Worm (Caenorhabditis elegans): ENCODE results near the gene C46C2.3.

The C46C2.3 gene

DNA sequence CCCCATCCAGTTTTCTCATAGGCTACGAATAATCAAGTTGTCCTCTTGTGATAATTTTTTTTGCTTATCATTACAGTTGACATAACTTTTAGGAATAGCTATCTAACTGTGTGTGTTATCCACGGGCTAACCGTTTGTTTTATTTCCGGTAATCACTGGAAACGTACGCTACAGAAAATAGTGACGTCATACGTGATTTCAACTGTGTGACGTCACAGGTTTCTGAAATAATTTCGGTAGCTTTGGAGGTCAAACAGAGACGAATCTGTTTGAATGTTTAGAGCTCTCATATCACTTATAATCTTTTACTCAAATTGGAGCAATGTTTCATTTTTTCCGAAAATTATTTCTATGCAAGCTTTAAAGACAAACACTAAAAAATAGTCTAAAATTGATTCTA is 31.9 kb downstream of the C46C2.3 start:
- no peak for TF ChIP-seq F16B12.6 (tag; optimal IDR thresholded peaks at IDR 0.05)
- TF ChIP-seq unc-86 (tag; optimal IDR thresholded peaks at IDR 0.05), result no peak
- no peak for TF ChIP-seq nhr-19 (GFP tag; conservative IDR thresholded peaks at IDR 0.05)
- TF ChIP-seq rnt-1 (tag; optimal IDR thresholded peaks at IDR 0.05), result no peak
- TF ChIP-seq aha-1 (tag; optimal IDR thresholded peaks at IDR 0.05), result no peak
- TF ChIP-seq tbx-2 (tag; optimal IDR thresholded peaks at IDR 0.05), result no peak
- no peak for TF ChIP-seq snpc-4 (tag; optimal IDR thresholded peaks at IDR 0.05)
- no peak for TF ChIP-seq ces-1 (GFP tag; optimal IDR thresholded peaks at IDR 0.05)
- TF ChIP-seq unc-130 (tag; optimal IDR thresholded peaks at IDR 0.05), result no peak
- no peak for TF ChIP-seq tlp-1 (tag; optimal IDR thresholded peaks at IDR 0.05)
- no peak for TF ChIP-seq lin-39 (tag; optimal IDR thresholded peaks at IDR 0.05)
- no peak for TF ChIP-seq pax-3 (tag; optimal IDR thresholded peaks at IDR 0.05)
- no peak for TF ChIP-seq ceh-88 (GFP tag; IDR thresholded peaks at IDR 0.05)
- no peak for TF ChIP-seq vab-15 (tag; optimal IDR thresholded peaks at IDR 0.05)
- TF ChIP-seq egl-13 (tag; optimal IDR thresholded peaks at IDR 0.05), result no peak
- TF ChIP-seq blmp-1 (tag; optimal IDR thresholded peaks at IDR 0.05), result no peak

DNA sequence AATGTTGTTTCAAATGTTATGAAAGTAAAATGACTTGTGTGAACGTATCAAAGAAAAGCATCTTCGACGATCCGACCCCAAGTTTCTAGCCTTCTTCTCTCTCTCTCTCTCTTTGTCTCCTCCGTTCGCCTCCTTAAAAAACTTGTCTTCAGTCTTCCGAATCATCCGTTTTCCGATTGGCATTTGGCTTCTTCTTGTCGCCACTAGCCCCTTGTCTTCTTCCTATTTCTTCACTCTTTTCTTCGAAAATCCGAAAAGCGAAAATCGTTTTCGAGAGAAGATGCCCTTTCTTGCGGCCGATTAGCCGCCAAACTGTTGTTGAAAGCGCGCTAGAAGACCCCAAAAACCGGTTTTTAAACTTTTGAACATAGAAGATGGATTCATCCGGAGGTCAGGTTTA is 33.6 kb downstream of the C46C2.3 start:
- TF ChIP-seq ceh-88 (GFP tag; IDR thresholded peaks at IDR 0.05), result no peak
- TF ChIP-seq nhr-90 (tag; optimal IDR thresholded peaks at IDR 0.05; ENCODE audit: poor library complexity), result no peak
- no peak for TF ChIP-seq tbx-2 (tag; optimal IDR thresholded peaks at IDR 0.05)
- no peak for TF ChIP-seq lin-39 (tag; optimal IDR thresholded peaks at IDR 0.05)
- TF ChIP-seq ama-1 (optimal IDR thresholded peaks at IDR 0.05), result peak; percentile 11
- TF ChIP-seq blmp-1 (tag; optimal IDR thresholded peaks at IDR 0.05), result peak; percentile 93
- TF ChIP-seq pag-3 (tag; optimal IDR thresholded peaks at IDR 0.05; ENCODE audit: borderline replicate concordance, insufficient read depth), result no peak
- no peak for TF ChIP-seq egl-27 (tag; optimal IDR thresholded peaks at IDR 0.05)
- TF ChIP-seq fkh-4 (tag; optimal IDR thresholded peaks at IDR 0.05; ENCODE audit: borderline replicate concordance), result no peak

DNA sequence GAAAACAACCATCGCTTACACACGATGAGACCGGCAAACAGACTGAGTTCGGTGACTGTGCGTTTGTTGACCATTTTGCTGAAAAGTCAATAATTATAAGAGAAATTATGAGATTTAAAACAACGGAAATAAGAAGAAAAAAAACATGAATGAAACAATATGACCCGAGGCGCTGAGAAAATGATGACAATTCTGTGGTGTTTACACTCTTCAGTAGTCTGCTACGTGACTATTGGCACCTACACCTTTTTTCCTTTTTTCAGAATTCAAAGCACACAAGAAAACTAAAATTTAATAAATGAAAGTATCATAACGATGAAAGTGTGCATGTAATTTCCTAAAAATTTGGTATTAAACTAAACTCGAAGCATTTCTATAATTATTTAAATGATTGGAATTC is 34.8 kb downstream of the C46C2.3 start, which contains the start of gene Y11D7A.10:
Gene Y11D7A.10 (minus strand): TSS at position 82 of the 400 bp plus-strand sequence.
- TF ChIP-seq blmp-1 (tag; optimal IDR thresholded peaks at IDR 0.05) (no peak), fkh-10 (GFP tag; optimal IDR thresholded peaks at IDR 0.05) (no peak), skn-1 (tag; optimal IDR thresholded peaks at IDR 0.05) (peak; percentile 60), unc-130 (tag; optimal IDR thresholded peaks at IDR 0.05) (no peak), zip-4 (GFP tag; optimal IDR thresholded peaks at IDR 0.05) (no peak), C04F5.9 (tag; optimal IDR thresholded peaks at IDR 0.05) (no peak), fkh-8 (tag; optimal IDR thresholded peaks at IDR 0.05) (no peak), xbp-1 (tag; optimal IDR thresholded peaks at IDR 0.05) (no peak), efl-1 (optimal IDR thresholded peaks at IDR 0.05) (no peak), efl-1 (GFP tag; optimal IDR thresholded peaks at IDR 0.05 in 1 of 2) (no peak), snpc-4 (tag; optimal IDR thresholded peaks at IDR 0.05) (no peak), unc-86 (tag; optimal IDR thresholded peaks at IDR 0.05) (no peak), lin-35 (GFP tag; optimal IDR thresholded peaks at IDR 0.05) (peak in 1 of 2 experiments; percentile 2), sox-4 (tag; optimal IDR thresholded peaks at IDR 0.05) (no peak)

DNA sequence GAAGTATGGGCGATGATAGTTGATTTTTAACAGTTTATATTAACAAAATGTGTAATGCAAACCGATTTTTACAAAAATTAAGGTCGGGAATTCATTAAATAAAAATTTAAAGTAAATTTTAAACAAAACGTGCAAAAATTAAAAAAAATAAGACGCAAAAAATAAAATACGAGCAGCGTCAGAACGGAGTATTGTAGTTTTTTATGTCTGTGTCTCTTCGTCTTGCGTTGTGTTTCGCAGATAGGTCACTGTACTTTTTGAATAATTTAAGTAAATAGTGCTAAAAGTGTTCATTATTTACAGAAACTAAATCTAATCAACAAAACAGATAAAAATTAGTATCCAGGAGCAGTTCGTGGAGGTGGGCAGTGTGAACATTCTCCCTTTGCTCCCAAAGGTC is 35.4 kb downstream of the C46C2.3 start:
- no peak for TF ChIP-seq unc-30 (tag; optimal IDR thresholded peaks at IDR 0.05)
- peak; percentile 38 for TF ChIP-seq blmp-1 (tag; optimal IDR thresholded peaks at IDR 0.05)
- peak; percentile 63 for TF ChIP-seq nhr-71 (tag; optimal IDR thresholded peaks at IDR 0.05)
- no peak for TF ChIP-seq sup-37 (GFP tag; optimal IDR thresholded peaks at IDR 0.05)
- no peak for TF ChIP-seq nhr-84 (tag; optimal IDR thresholded peaks at IDR 0.05)
- TF ChIP-seq lsy-2 (tag; optimal IDR thresholded peaks at IDR 0.05), result peak; percentile 60 to 71
- TF ChIP-seq nhr-47 (tag; optimal IDR thresholded peaks at IDR 0.05), result peak; percentile 37
- peak; percentile 47 to 62 for TF ChIP-seq efl-1 (optimal IDR thresholded peaks at IDR 0.05)
- peak; percentile 54 to 90 for TF ChIP-seq efl-1 (GFP tag; optimal IDR thresholded peaks at IDR 0.05 in 1 of 2)
- no peak for TF ChIP-seq lin-39 (tag; optimal IDR thresholded peaks at IDR 0.05)
- peak in 2 of 3 experiments; percentile 26 to 59 for TF ChIP-seq dpl-1 (GFP tag; optimal IDR thresholded peaks at IDR 0.05)
- TF ChIP-seq aly-2 (tag; optimal IDR thresholded peaks at IDR 0.05), result peak; percentile 31
- TF ChIP-seq ceh-63 (GFP tag; optimal IDR thresholded peaks at IDR 0.05), result no peak
- peak; percentile 60 for TF ChIP-seq snu-23 (GFP tag; optimal IDR thresholded peaks at IDR 0.05)
- peak; percentile 56 for TF ChIP-seq xbp-1 (tag; optimal IDR thresholded peaks at IDR 0.05)
- peak; percentile 48 for TF ChIP-seq skn-1 (tag; optimal IDR thresholded peaks at IDR 0.05)
- TF ChIP-seq ceh-82 (tag; optimal IDR thresholded peaks at IDR 0.05), result peak in 1 of 3 experiments; percentile 7
- TF ChIP-seq unc-62 (GFP tag; optimal IDR thresholded peaks at IDR 0.05), result no peak
- TF ChIP-seq tlp-1 (tag; optimal IDR thresholded peaks at IDR 0.05), result no peak
- peak; percentile 38 for TF ChIP-seq nhr-20 (tag; optimal IDR thresholded peaks at IDR 0.05)
- TF ChIP-seq fos-1 (tag; optimal IDR thresholded peaks at IDR 0.05), result no peak
- TF ChIP-seq tbx-2 (tag; optimal IDR thresholded peaks at IDR 0.05), result peak; percentile 36
- no peak for TF ChIP-seq rnt-1 (tag; optimal IDR thresholded peaks at IDR 0.05)
- TF ChIP-seq unc-130 (tag; optimal IDR thresholded peaks at IDR 0.05), result no peak
- TF ChIP-seq lin-35 (GFP tag; optimal IDR thresholded peaks at IDR 0.05), result peak; percentile 43 to 56
- TF ChIP-seq nhr-90 (tag; optimal IDR thresholded peaks at IDR 0.05; ENCODE audit: poor library complexity), result peak; percentile 18
- peak; percentile 43 for TF ChIP-seq swsn-7 (tag; optimal IDR thresholded peaks at IDR 0.05)

Measured in whole organism, L1 larva.